Fruit fly (Drosophila melanogaster): ENCODE measurements around the gene cv.

cv gene

dm6 chrX:5718476-5719012, 28.7 kb downstream of the cv start (continued):
- TF ChIP-seq Rfx (GFP tag; IDR thresholded peaks at IDR 0.05) = peak; percentile 85
- TF ChIP-seq Hr78 (GFP tag; optimal IDR thresholded peaks at IDR 0.05) = no peak
- 0 out of 2 replicates have a peak, but pooled peaks have one; percentile 13 for TF ChIP-seq crol (GFP tag; IDR thresholded peaks at IDR 0.05)
- TF ChIP-seq CG13123 (GFP tag; optimal IDR thresholded peaks at IDR 0.05) = no peak
- peak; percentile 71 for TF ChIP-seq CoRest (tag; optimal IDR thresholded peaks at IDR 0.05)
- TF ChIP-seq CG16815 (GFP tag; optimal IDR thresholded peaks at IDR 0.05) = peak; percentile 37
- TF ChIP-seq MTF-1 (GFP tag; optimal IDR thresholded peaks at IDR 0.05; ENCODE audit: borderline replicate concordance) = no peak
- peak; percentile 31 for TF ChIP-seq D19A (tag; optimal IDR thresholded peaks at IDR 0.05)
- no peak for TF ChIP-seq jing (GFP tag; optimal IDR thresholded peaks at IDR 0.05)
- TF ChIP-seq Blimp-1 (GFP tag; optimal IDR thresholded peaks at IDR 0.05) = peak; percentile 7
- peak; percentile 76 for TF ChIP-seq vvl (GFP tag; IDR thresholded peaks at IDR 0.05)
- TF ChIP-seq bbx (GFP tag; IDR thresholded peaks at IDR 0.05; ENCODE audit: partially characterized antibody) = no peak
- peak in 1 of 2 experiments; percentile 5 for TF ChIP-seq Pdp1 (GFP tag; optimal IDR thresholded peaks at IDR 0.05)
- TF ChIP-seq H2.0 (GFP tag; IDR thresholded peaks at IDR 0.05) = peak; percentile 61
- TF ChIP-seq TFAM (GFP tag; optimal IDR thresholded peaks at IDR 0.05) = no peak
- peak; percentile 8 for TF ChIP-seq CG5245 (GFP tag; optimal IDR thresholded peaks at IDR 0.05)
- TF ChIP-seq Ets65A (GFP tag) = no peak
- 0 out of 2 replicates have a peak, but pooled peaks have one; percentile 10 for TF ChIP-seq toy (GFP tag; IDR thresholded peaks at IDR 0.05)
- TF ChIP-seq CG6654 (GFP tag; optimal IDR thresholded peaks at IDR 0.05) = no peak
- TF ChIP-seq CG2889 (GFP tag; IDR thresholded peaks at IDR 0.05) = 0 out of 3 replicates have a peak, but pooled peaks have one; percentile 50
- TF ChIP-seq CG12769 (tag; optimal IDR thresholded peaks at IDR 0.05) = peak; percentile 66
- TF ChIP-seq trh (GFP tag; optimal IDR thresholded peaks at IDR 0.05) = no peak
- TF ChIP-seq CG12744 (GFP tag; optimal IDR thresholded peaks at IDR 0.05) = no peak
- TF ChIP-seq ERR (GFP tag; optimal IDR thresholded peaks at IDR 0.05) = no peak
- peak; percentile 25; the same call in 1 of the 2 replicates for TF ChIP-seq cas (GFP tag; IDR thresholded peaks at IDR 0.05)
- TF ChIP-seq sqz (GFP tag; optimal IDR thresholded peaks at IDR 0.05) = peak; percentile 42
- no peak for TF ChIP-seq onecut (GFP tag; IDR thresholded peaks at IDR 0.05)
- peak; percentile 42 for TF ChIP-seq CG9437 (GFP tag; optimal IDR thresholded peaks at IDR 0.05)
- peak; percentile 66 for TF ChIP-seq CG10366 (GFP tag; IDR thresholded peaks at IDR 0.05)
- TF ChIP-seq CG2678 (tag; optimal IDR thresholded peaks at IDR 0.05) = peak; percentile 85
- TF ChIP-seq CG14860 (GFP tag; IDR thresholded peaks at IDR 0.05; ENCODE audit: partially characterized antibody) = no peak
- no peak for TF ChIP-seq Bdp1 (GFP tag; optimal IDR thresholded peaks at IDR 0.05)
- TF ChIP-seq tgo (GFP tag; IDR thresholded peaks at IDR 0.05) = peak; percentile 69
- TF ChIP-seq unc-4 (GFP tag; IDR thresholded peaks at IDR 0.05; ENCODE audit: partially characterized antibody) = no peak
- peak; percentile 82 for TF ChIP-seq Fer3 (tag; optimal IDR thresholded peaks at IDR 0.05)
- no peak for TF ChIP-seq gcm2 (GFP tag; optimal IDR thresholded peaks at IDR 0.05)
- TF ChIP-seq fd3F (GFP tag; optimal IDR thresholded peaks at IDR 0.05) = peak; percentile 81
- TF ChIP-seq z (GFP tag; IDR thresholded peaks at IDR 0.05) = no peak
- TF ChIP-seq exex (tag; optimal IDR thresholded peaks at IDR 0.05) = peak; percentile 94
- TF ChIP-seq Fer1 (GFP tag; optimal IDR thresholded peaks at IDR 0.05) = peak; percentile 79
- TF ChIP-seq inv (GFP tag; IDR thresholded peaks at IDR 0.05; ENCODE audit: partially characterized antibody) = no peak
- peak; percentile 80 for TF ChIP-seq CG9932 (GFP tag; IDR thresholded peaks at IDR 0.05)
- TF ChIP-seq CG2120 (GFP tag; optimal IDR thresholded peaks at IDR 0.05) = peak; percentile 55
- peak; percentile 37; the same call in 1 of the 2 replicates for TF ChIP-seq esg (GFP tag; conservative IDR thresholded peaks at IDR 0.05)
- peak; percentile 28 for TF ChIP-seq CG4328 (GFP tag; optimal IDR thresholded peaks at IDR 0.05)
- TF ChIP-seq BtbVII (GFP tag; optimal IDR thresholded peaks at IDR 0.05) = peak; percentile 56
- peak; percentile 41; the same call in 1 of the 2 replicates for TF ChIP-seq Xrp1 (GFP tag; IDR thresholded peaks at IDR 0.05)
- TF ChIP-seq usp (GFP tag; optimal IDR thresholded peaks at IDR 0.05) = no peak
- TF ChIP-seq CG34376 (GFP tag; optimal IDR thresholded peaks at IDR 0.05) = peak; percentile 53
- TF ChIP-seq Ptx1 (GFP tag; IDR thresholded peaks at IDR 0.05) = peak; percentile 67
